Worm (Caenorhabditis elegans) whole organism, L4 larva: ENCODE data around the gene zmp-5.

ENCODE experiments used
- F44E2.7 ChIP-seq: fragments of 200-800 bp; sonication (Bioruptor generic); IDR thresholded peaks from 2 replicates; pipeline ENCODE4 v2.1.2; 2022; ENCODE audit warnings: missing genetic modification characterization, missing compliant biosample characterization
- F49E8.2 ChIP-seq: sonication (generic microtip); optimal IDR thresholded peaks from 2 replicates; lab custom pipeline; 2016; ENCODE audit warnings: missing compliant biosample characterization, mild to moderate bottlenecking, missing genetic modification characterization, borderline replicate concordance
- R02D3.7 ChIP-seq: fragments of 150-350 bp; sonication (generic microtip); optimal IDR thresholded peaks from 3 replicates; lab custom pipeline; 2014; ENCODE audit warnings: missing biosample characterization, missing genetic modification characterization
- Y48G9A.11 ChIP-seq: fragments of 200-800 bp; sonication (Bioruptor generic); IDR thresholded peaks from 2 replicates; pipeline ENCODE4 v1.3.6; 2022; ENCODE audit warnings: missing genetic modification reagents, missing genetic modification characterization, missing compliant biosample characterization
- Y75B8A.6 ChIP-seq: fragments of 200-800 bp; sonication (Bioruptor generic); IDR thresholded peaks from 2 replicates; pipeline ENCODE4 v1.3.6; 2022; ENCODE audit warnings: missing genetic modification reagents, missing genetic modification characterization, missing compliant biosample characterization
- ZK337.2 ChIP-seq: fragments of 200-800 bp; sonication (Bioruptor generic); IDR thresholded peaks from 2 replicates; pipeline ENCODE4 v1.3.6; 2022; ENCODE audit warnings: missing genetic modification reagents, missing genetic modification characterization, missing compliant biosample characterization
- aha-1 ChIP-seq: fragments of 150-350 bp; peaks from one replicate; lab custom pipeline; 2014; ENCODE audit warnings: missing biosample characterization, missing genetic modification characterization
- ama-1 ChIP-seq: fragments of 150-350 bp; optimal IDR thresholded peaks from 2 replicates; lab custom pipeline; 2014; ENCODE audit warnings: inconsistent platforms, mixed read lengths
- attf-4 ChIP-seq: sonication (generic microtip); optimal IDR thresholded peaks from 3 replicates; lab custom pipeline; 2017; ENCODE audit warnings: missing biosample characterization, missing genetic modification characterization
- ceh-28 ChIP-seq: fragments of 150-350 bp; optimal IDR thresholded peaks from 2 replicates; lab custom pipeline; 2014; ENCODE audit warnings: missing biosample characterization, missing genetic modification reagents, missing genetic modification characterization
- ceh-32 ChIP-seq: sonication (generic microtip); optimal IDR thresholded peaks from 2 replicates; lab custom pipeline; 2016; ENCODE audit warnings: mild to moderate bottlenecking, missing genetic modification characterization, missing compliant biosample characterization; ENCODE audit not compliant: poor library complexity
- ces-1 ChIP-seq: fragments of 150-350 bp; sonication (generic microtip); optimal IDR thresholded peaks from 4 replicates; lab custom pipeline; 2014; ENCODE audit warnings: missing biosample characterization, missing genetic modification reagents, missing genetic modification characterization
- ctbp-1 ChIP-seq: fragments of 200-800 bp; sonication (Bioruptor generic); IDR thresholded peaks from 2 replicates; pipeline ENCODE4 v1.3.6; 2022; ENCODE audit warnings: missing genetic modification reagents, missing genetic modification characterization, missing compliant biosample characterization
- daf-16 ChIP-seq, 3 experiments: sonication (generic microtip); optimal IDR thresholded peaks; 2 replicates each; lab custom pipeline; 2016 to 2017; ENCODE audit warnings: missing genetic modification characterization in 3 of 3, missing genetic modification reagents in 3 of 3, mild to moderate bottlenecking in 2 of 3, missing compliant biosample characterization in 2 of 3, missing biosample characterization in 1 of 3, moderate library complexity in 1 of 3
- dmd-6 ChIP-seq: fragments of 200-800 bp; sonication (Bioruptor generic); IDR thresholded peaks from 2 replicates; pipeline ENCODE4 v1.3.6; 2022; ENCODE audit warnings: missing genetic modification reagents, missing genetic modification characterization, missing compliant biosample characterization
- dpl-1 ChIP-seq: fragments of 150-350 bp; optimal IDR thresholded peaks from 2 replicates; lab custom pipeline; 2014; ENCODE audit warnings: missing biosample characterization, missing genetic modification reagents, missing genetic modification characterization
- duxl-1 ChIP-seq: sonication (generic microtip); optimal IDR thresholded peaks from 2 replicates; lab custom pipeline; 2016; ENCODE audit warnings: mild to moderate bottlenecking, missing genetic modification characterization, moderate library complexity, missing compliant biosample characterization; ENCODE audit not compliant: poor library complexity
- dve-1 ChIP-seq: sonication (generic microtip); optimal IDR thresholded peaks from 2 replicates; lab custom pipeline; 2017; ENCODE audit warnings: antibody characterized with exemption, mild to moderate bottlenecking, missing genetic modification characterization, missing compliant biosample characterization; ENCODE audit not compliant: insufficient read depth
- egl-27 ChIP-seq: sonication (generic microtip); optimal IDR thresholded peaks from 3 replicates; lab custom pipeline; 2017; ENCODE audit warnings: missing biosample characterization, missing genetic modification reagents, missing genetic modification characterization
- fkh-10 ChIP-seq: fragments of 150-350 bp; optimal IDR thresholded peaks from 2 replicates; lab custom pipeline; 2014; ENCODE audit warnings: missing biosample characterization, missing genetic modification reagents, missing genetic modification characterization
- fos-1 ChIP-seq: fragments of 150-350 bp; optimal IDR thresholded peaks from 2 replicates; lab custom pipeline; 2014; ENCODE audit warnings: missing biosample characterization, missing genetic modification characterization
- hif-1 ChIP-seq, 2 experiments: sonication (generic microtip); optimal IDR thresholded peaks; 2 replicates each; lab custom pipeline; 2016 to 2017; ENCODE audit warnings: missing compliant biosample characterization in 2 of 2, missing genetic modification characterization in 2 of 2, missing genetic modification reagents in 2 of 2, missing genotype in 2 of 2, mild to moderate bottlenecking in 1 of 2
- hmg-1.1 ChIP-seq: fragments of 200-800 bp; sonication (Bioruptor generic); IDR thresholded peaks from 2 replicates; pipeline ENCODE4 v1.3.6; 2022; ENCODE audit warnings: missing genetic modification reagents, missing genetic modification characterization, missing compliant biosample characterization
- lin-1 ChIP-seq: fragments of 200-800 bp; sonication (Bioruptor generic); IDR thresholded peaks from 2 replicates; pipeline ENCODE4 v1.3.6; 2022; ENCODE audit warnings: missing genetic modification reagents, missing genetic modification characterization, missing compliant biosample characterization
- lin-13 ChIP-seq: fragments of 150-350 bp; optimal IDR thresholded peaks from 2 replicates; lab custom pipeline; 2014; ENCODE audit warnings: missing biosample characterization, missing genetic modification reagents, missing genetic modification characterization
- lin-15B ChIP-seq: fragments of 150-350 bp; sonication (generic microtip); optimal IDR thresholded peaks from 3 replicates; lab custom pipeline; 2014; ENCODE audit warnings: missing biosample characterization, missing genetic modification characterization
- lin-29 ChIP-seq: fragments of 200-800 bp; sonication (Bioruptor generic); IDR thresholded peaks from 2 replicates; pipeline ENCODE4 v1.3.6; 2022; ENCODE audit warnings: missing genetic modification reagents, missing genetic modification characterization, missing compliant biosample characterization
- lin-39 ChIP-seq: fragments of 150-350 bp; optimal IDR thresholded peaks from 2 replicates; lab custom pipeline; 2014; ENCODE audit warnings: missing biosample characterization, missing genetic modification reagents, missing genetic modification characterization
- lir-3 ChIP-seq: sonication (generic microtip); optimal IDR thresholded peaks from 2 replicates; lab custom pipeline; 2016; ENCODE audit warnings: mild to moderate bottlenecking, missing genetic modification characterization, missing compliant biosample characterization
- mdl-1 ChIP-seq, 2 experiments: fragments of 150-350 bp in 1 of 2; sonication (generic microtip) in 1 of 2; optimal IDR thresholded peaks; 2 replicates each; lab custom pipeline; 2014 to 2017; ENCODE audit warnings: missing biosample characterization in 2 of 2, missing genetic modification characterization in 2 of 2
- mep-1 ChIP-seq: fragments of 150-350 bp; sonication (generic microtip); optimal IDR thresholded peaks from 3 replicates; lab custom pipeline; 2014; ENCODE audit warnings: missing biosample characterization, missing genetic modification characterization
- nhr-102 ChIP-seq: sonication (generic microtip); optimal IDR thresholded peaks from 2 replicates; lab custom pipeline; 2016; ENCODE audit warnings: mild to moderate bottlenecking, missing genetic modification characterization, moderate library complexity, missing compliant biosample characterization
- nhr-25 ChIP-seq: sonication (generic microtip); optimal IDR thresholded peaks from 2 replicates; lab custom pipeline; 2017; ENCODE audit warnings: missing genetic modification characterization, mild to moderate bottlenecking, missing compliant biosample characterization, antibody characterized with exemption, moderate library complexity, borderline replicate concordance; ENCODE audit not compliant: insufficient read depth
- nhr-28 ChIP-seq: fragments of 150-350 bp; optimal IDR thresholded peaks from 2 replicates; lab custom pipeline; 2014; ENCODE audit warnings: missing biosample characterization, missing genetic modification characterization
- nhr-41 ChIP-seq: fragments of 200-800 bp; sonication (Bioruptor generic); IDR thresholded peaks from 2 replicates; pipeline ENCODE4 v1.3.6; 2022; ENCODE audit warnings: missing genetic modification reagents, missing genetic modification characterization, missing compliant biosample characterization
- nhr-48 ChIP-seq: sonication (generic microtip); optimal IDR thresholded peaks from 2 replicates; lab custom pipeline; 2016; ENCODE audit warnings: mild to moderate bottlenecking, missing genetic modification characterization, missing compliant biosample characterization
- pha-4 ChIP-seq, 2 experiments: fragments of 150-350 bp in 1 of 2; fragments of 200-800 bp in 1 of 2; sonication (Bioruptor generic) in 1 of 2; IDR thresholded peaks in 1 of 2; optimal IDR thresholded peaks in 1 of 2; 2 replicates each; pipeline versions ENCODE4 v1.3.6 to Lab custom; 2014 to 2022; ENCODE audit warnings: missing genetic modification characterization in 2 of 2, missing genetic modification reagents in 2 of 2, missing biosample characterization in 1 of 2, missing compliant biosample characterization in 1 of 2
- rbr-2 ChIP-seq: sonication (generic microtip); optimal IDR thresholded peaks from 2 replicates; lab custom pipeline; 2016; ENCODE audit warnings: missing genotype, missing genetic modification characterization, missing compliant biosample characterization
- saeg-2 ChIP-seq: fragments of 200-800 bp; sonication (Bioruptor generic); IDR thresholded peaks from 2 replicates; pipeline ENCODE4 v1.3.6; 2022; ENCODE audit warnings: missing genetic modification reagents, missing genetic modification characterization, missing compliant biosample characterization
- sdz-12 ChIP-seq: fragments of 200-800 bp; sonication (Bioruptor generic); optimal IDR thresholded peaks from 2 replicates; lab custom pipeline; 2018; ENCODE audit warnings: mild to moderate bottlenecking, missing genetic modification characterization, missing compliant biosample characterization
- spr-1 ChIP-seq: sonication (generic microtip); optimal IDR thresholded peaks from 2 replicates; lab custom pipeline; 2016; ENCODE audit warnings: mild to moderate bottlenecking, missing genetic modification characterization, missing compliant biosample characterization
- spr-3 ChIP-seq: fragments of 200-800 bp; sonication (Bioruptor generic); optimal IDR thresholded peaks from 2 replicates; lab custom pipeline; 2018; ENCODE audit warnings: mild to moderate bottlenecking, missing genetic modification characterization, missing compliant biosample characterization
- tra-1 ChIP-seq: fragments of 200-800 bp; sonication (Bioruptor generic); IDR thresholded peaks from 2 replicates; pipeline ENCODE4 v1.3.6; 2022; ENCODE audit warnings: missing genetic modification reagents, missing genetic modification characterization, missing compliant biosample characterization
- unc-39 ChIP-seq: sonication (generic microtip); optimal IDR thresholded peaks from 2 replicates; lab custom pipeline; 2017; ENCODE audit warnings: missing biosample characterization, missing genetic modification characterization
- unc-62 ChIP-seq, 3 experiments: fragments of 150-350 bp in 1 of 3; sonication (generic microtip); optimal IDR thresholded peaks in 2 of 3; peaks in 1 of 3; 1 replicate in 1 of 3; 2 replicates in 2 of 3; lab custom pipeline; 2014 to 2017; ENCODE audit warnings: missing biosample characterization in 3 of 3, missing genetic modification characterization in 3 of 3, missing genetic modification reagents in 3 of 3, missing genotype in 1 of 3
- zfp-2 ChIP-seq: sonication (generic microtip); optimal IDR thresholded peaks from 2 replicates; lab custom pipeline; 2016; ENCODE audit warnings: mild to moderate bottlenecking, missing genetic modification characterization, missing compliant biosample characterization
- zfp-3 ChIP-seq: fragments of 200-800 bp; sonication (Bioruptor generic); conservative IDR thresholded peaks from 2 replicates; pipeline ENCODE4 v1.3.6; 2022; ENCODE audit warnings: missing genetic modification reagents, missing genetic modification characterization, missing compliant biosample characterization
- zip-11 ChIP-seq: fragments of 200-800 bp; sonication (Bioruptor generic); IDR thresholded peaks from 2 replicates; pipeline ENCODE4 v1.3.6; 2022; ENCODE audit warnings: missing genetic modification characterization, missing compliant biosample characterization
- ztf-11 ChIP-seq: fragments of 150-350 bp; optimal IDR thresholded peaks from 2 replicates; lab custom pipeline; 2014; ENCODE audit warnings: missing biosample characterization, missing genetic modification characterization

The zmp-5 gene

ce11 chrX:12671638-12672290 lies 24.8 kb downstream of the zmp-5 start (continued):
- TF ChIP-seq aha-1 (tag; lab: Kevin White, UChicago) (peak; percentile 4), nhr-102 (tag; lab: Kevin White, UChicago) (no peak), unc-39 (no peak), nhr-48 (tag; lab: Kevin White, UChicago) (peak; percentile 33), Y48G9A.11 (no peak), dpl-1 (GFP tag; lab: Kevin White, UChicago) (no peak), nhr-25 (tag; lab: Kevin White, UChicago) (no peak), zfp-3 (no peak), nhr-28 (tag; lab: Kevin White, UChicago) (peak; percentile 0), egl-27 (no peak), fkh-10 (GFP tag; lab: Kevin White, UChicago) (no peak), dve-1 (tag; lab: Kevin White, UChicago) (peak; percentile 66), lin-15B (no peak), nhr-41 (no peak), spr-1 (tag; lab: Kevin White, UChicago) (no peak), unc-62 (GFP tag; optimal IDR thresholded peaks at IDR 0.05 in 1 of 2; lab: Kevin White, UChicago) (no peak), unc-62 (tag; optimal IDR thresholded peaks at IDR 0.05; lab: Kevin White, UChicago) (no peak), F49E8.2 (tag; lab: Kevin White, UChicago) (no peak), ama-1 (lab: Kevin White, UChicago) (no peak), lin-1 (GFP tag; lab: Robert Waterston, UW) (no peak), lin-39 (tag; lab: Kevin White, UChicago) (no peak), R02D3.7 (tag; lab: Kevin White, UChicago) (no peak), zip-11 (GFP tag; lab: Robert Waterston, UW) (no peak), hif-1 (tag; optimal IDR thresholded peaks at IDR 0.05; lab: Kevin White, UChicago) (peak in 1 of 2 experiments; percentile 19), dmd-6 (GFP tag; lab: Robert Waterston, UW) (peak; percentile 47), Y75B8A.6 (GFP tag; lab: Robert Waterston, UW) (no peak), ceh-28 (tag; lab: Kevin White, UChicago) (no peak), lin-13 (GFP tag; lab: Kevin White, UChicago) (no peak), fos-1 (tag; lab: Kevin White, UChicago) (no peak), ces-1 (GFP tag; lab: Kevin White, UChicago) (no peak), hmg-1.1 (GFP tag; lab: Robert Waterston, UW) (no peak), mdl-1 (tag; optimal IDR thresholded peaks at IDR 0.05; lab: Kevin White, UChicago) (no peak), saeg-2 (GFP tag; lab: Robert Waterston, UW) (no peak), attf-4 (tag; lab: Kevin White, UChicago) (no peak), F44E2.7 (no peak), ZK337.2 (GFP tag; lab: Robert Waterston, UW) (no peak), tra-1 (no peak), sdz-12 (GFP tag; lab: Kevin White, UChicago) (no peak), rbr-2 (no peak), daf-16 (GFP tag; optimal IDR thresholded peaks at IDR 0.05; lab: Kevin White, UChicago) (peak in 1 of 2 experiments; percentile 91), daf-16 (tag; optimal IDR thresholded peaks at IDR 0.05; lab: Kevin White, UChicago) (peak; percentile 87), ceh-32 (no peak), ctbp-1 (GFP tag; lab: Robert Waterston, UW) (no peak), lir-3 (no peak), ztf-11 (no peak), lin-29 (no peak), zfp-2 (tag; lab: Kevin White, UChicago) (no peak), mep-1 (tag; lab: Kevin White, UChicago) (peak; percentile 33), pha-4 (GFP tag; IDR thresholded peaks at IDR 0.05; lab: Robert Waterston, UW) (no peak), pha-4 (tag; optimal IDR thresholded peaks at IDR 0.05; lab: Kevin White, UChicago) (no peak), duxl-1 (tag; lab: Kevin White, UChicago) (no peak), spr-3 (GFP tag; lab: Kevin White, UChicago) (no peak)
